Worm (Caenorhabditis elegans) whole organism, L1 larva: ENCODE data around the gene F34H10.3.

Source experiments
- C04F5.9 ChIP-seq: sonication (generic microtip); optimal IDR thresholded peaks from 2 replicates; lab custom pipeline; 2016; ENCODE audit warnings: missing genetic modification characterization, missing compliant biosample characterization
- C16A3.4 ChIP-seq: fragments of 150-350 bp; optimal IDR thresholded peaks from 2 replicates; lab custom pipeline; 2014; ENCODE audit warnings: missing biosample characterization, missing genetic modification characterization
- F16B12.6 ChIP-seq: fragments of 150-350 bp; optimal IDR thresholded peaks from 2 replicates; lab custom pipeline; 2014; ENCODE audit warnings: missing biosample characterization, missing genetic modification characterization
- aha-1 ChIP-seq: fragments of 150-350 bp; optimal IDR thresholded peaks from 2 replicates; lab custom pipeline; 2014; ENCODE audit warnings: missing biosample characterization, missing genetic modification characterization
- blmp-1 ChIP-seq: fragments of 150-350 bp; optimal IDR thresholded peaks from 2 replicates; lab custom pipeline; 2014; ENCODE audit warnings: missing biosample characterization, missing genetic modification characterization
- ces-1 ChIP-seq: fragments of 150-350 bp; optimal IDR thresholded peaks from 2 replicates; lab custom pipeline; 2014; ENCODE audit warnings: missing biosample characterization, missing genetic modification reagents, missing genetic modification characterization
- dpl-1 ChIP-seq, 3 experiments: fragments of 150-350 bp in 2 of 3; sonication (generic microtip) in 1 of 3; optimal IDR thresholded peaks; 2 replicates each; lab custom pipeline; 2014 to 2017; ENCODE audit warnings: missing biosample characterization in 3 of 3, missing genetic modification characterization in 3 of 3, missing genetic modification reagents in 3 of 3
- efl-1 ChIP-seq, 4 experiments: fragments of 150-350 bp; optimal IDR thresholded peaks in 3 of 4; peaks in 1 of 4; 1 replicate in 1 of 4; 2 replicates in 3 of 4; lab custom pipeline; 2014; ENCODE audit warnings: missing biosample characterization in 2 of 4, missing genetic modification characterization in 2 of 4, missing genetic modification reagents in 2 of 4
- efl-3 ChIP-seq: fragments of 200-800 bp; sonication (Bioruptor generic); optimal IDR thresholded peaks from 2 replicates; lab custom pipeline; 2018; ENCODE audit warnings: mild to moderate bottlenecking, missing genetic modification characterization, missing compliant biosample characterization
- egl-13 ChIP-seq: sonication (generic microtip); optimal IDR thresholded peaks from 2 replicates; lab custom pipeline; 2016; ENCODE audit warnings: missing genotype, missing genetic modification reagents, missing genetic modification characterization, missing compliant biosample characterization
- elt-3 ChIP-seq, 6 experiments: fragments of 150-350 bp in 1 of 6; sonication (generic microtip); optimal IDR thresholded peaks; 2 replicates each; lab custom pipeline; 2017 to 2018; ENCODE audit warnings: missing biosample characterization in 6 of 6, missing genetic modification characterization in 6 of 6, inconsistent platforms in 1 of 6
- fkh-10 ChIP-seq: sonication (generic microtip); optimal IDR thresholded peaks from 2 replicates; lab custom pipeline; 2017; ENCODE audit warnings: missing biosample characterization, missing genetic modification reagents, missing genetic modification characterization
- fkh-4 ChIP-seq: sonication (generic microtip); optimal IDR thresholded peaks from 2 replicates; lab custom pipeline; 2016; ENCODE audit warnings: missing compliant biosample characterization, missing genetic modification characterization, borderline replicate concordance
- grh-1 ChIP-seq: fragments of 200-800 bp; sonication (Bioruptor generic); IDR thresholded peaks from 2 replicates; pipeline ENCODE4 v1.3.6; 2022; ENCODE audit warnings: missing genetic modification reagents, missing genetic modification characterization, missing compliant biosample characterization
- hlh-17 ChIP-seq: fragments of 200-800 bp; sonication (Bioruptor generic); optimal IDR thresholded peaks from 2 replicates; lab custom pipeline; 2018; ENCODE audit warnings: missing genetic modification characterization, mild to moderate bottlenecking, missing compliant biosample characterization, moderate library complexity, borderline replicate concordance
- irx-1 ChIP-seq: sonication (generic microtip); optimal IDR thresholded peaks from 2 replicates; lab custom pipeline; 2016; ENCODE audit warnings: missing genetic modification characterization, missing compliant biosample characterization
- isw-1 ChIP-seq: fragments of 200-800 bp; sonication (Bioruptor generic); IDR thresholded peaks from 2 replicates; pipeline ENCODE4 v1.3.6; 2022; ENCODE audit warnings: missing genetic modification characterization, missing compliant biosample characterization
- lin-14 ChIP-seq: fragments of 200-800 bp; sonication (Bioruptor generic); optimal IDR thresholded peaks from 2 replicates; lab custom pipeline; 2018; ENCODE audit warnings: mild to moderate bottlenecking, missing genetic modification characterization, moderate library complexity, missing compliant biosample characterization
- lin-35 ChIP-seq, 2 experiments: fragments of 150-350 bp; optimal IDR thresholded peaks; 2 replicates each; lab custom pipeline; 2014; ENCODE audit warnings: missing biosample characterization in 2 of 2, missing genetic modification characterization in 2 of 2, missing genetic modification reagents in 2 of 2
- lin-39 ChIP-seq: fragments of 150-350 bp; optimal IDR thresholded peaks from 2 replicates; lab custom pipeline; 2014; ENCODE audit warnings: missing biosample characterization, missing genetic modification reagents, missing genetic modification characterization
- lsy-2 ChIP-seq, 2 experiments: fragments of 150-350 bp; optimal IDR thresholded peaks; 2 replicates each; lab custom pipeline; 2014; ENCODE audit warnings: missing biosample characterization in 2 of 2, missing genetic modification characterization in 2 of 2
- mab-9 ChIP-seq: fragments of 200-800 bp; sonication (Bioruptor generic); IDR thresholded peaks from 2 replicates; pipeline ENCODE4 v1.3.6; 2022; ENCODE audit warnings: missing genetic modification reagents, missing genetic modification characterization, missing compliant biosample characterization
- mdl-1 ChIP-seq, 2 experiments: fragments of 150-350 bp; optimal IDR thresholded peaks; 2 replicates each; lab custom pipeline; 2014 to 2017; ENCODE audit warnings: missing biosample characterization in 2 of 2, missing genetic modification characterization in 2 of 2, inconsistent platforms in 1 of 2
- mef-2 ChIP-seq: fragments of 150-350 bp; optimal IDR thresholded peaks from 2 replicates; lab custom pipeline; 2014; ENCODE audit warnings: missing biosample characterization, missing genetic modification characterization
- mep-1 ChIP-seq: fragments of 150-350 bp; optimal IDR thresholded peaks from 2 replicates; lab custom pipeline; 2014; ENCODE audit warnings: missing biosample characterization, missing genetic modification characterization
- nhr-19 ChIP-seq: fragments of 200-800 bp; sonication (Bioruptor generic); conservative IDR thresholded peaks from 2 replicates; pipeline ENCODE4 v1.3.6; 2022; ENCODE audit warnings: missing genetic modification characterization, missing compliant biosample characterization
- nhr-20 ChIP-seq: sonication (generic microtip); optimal IDR thresholded peaks from 2 replicates; lab custom pipeline; 2016; ENCODE audit warnings: mild to moderate bottlenecking, missing genetic modification characterization, missing compliant biosample characterization
- nhr-237 ChIP-seq: fragments of 150-350 bp; optimal IDR thresholded peaks from 2 replicates; lab custom pipeline; 2014; ENCODE audit warnings: missing biosample characterization, missing genetic modification characterization
- nhr-47 ChIP-seq: sonication (generic microtip); optimal IDR thresholded peaks from 2 replicates; lab custom pipeline; 2016; ENCODE audit warnings: mild to moderate bottlenecking, missing genetic modification characterization, moderate library complexity, missing compliant biosample characterization
- nhr-71 ChIP-seq: sonication (generic microtip); optimal IDR thresholded peaks from 2 replicates; lab custom pipeline; 2016; ENCODE audit warnings: mild to moderate bottlenecking, missing genetic modification characterization, moderate library complexity, missing compliant biosample characterization
- nhr-77 ChIP-seq: fragments of 150-350 bp; optimal IDR thresholded peaks from 2 replicates; lab custom pipeline; 2014; ENCODE audit warnings: missing biosample characterization, missing genetic modification characterization
- nhr-85 ChIP-seq: sonication (generic microtip); peaks from one replicate; lab custom pipeline; 2016; ENCODE audit warnings: missing genetic modification characterization, inconsistent platforms, missing compliant biosample characterization
- nhr-90 ChIP-seq: sonication (generic microtip); optimal IDR thresholded peaks from 2 replicates; lab custom pipeline; 2016; ENCODE audit warnings: mild to moderate bottlenecking, missing genetic modification characterization, missing compliant biosample characterization; ENCODE audit not compliant: poor library complexity
- pag-3 ChIP-seq: sonication (generic microtip); optimal IDR thresholded peaks from 2 replicates; lab custom pipeline; 2017; ENCODE audit warnings: missing genetic modification characterization, mild to moderate bottlenecking, missing compliant biosample characterization, antibody characterized with exemption, borderline replicate concordance; ENCODE audit not compliant: insufficient read depth
- pax-3 ChIP-seq: fragments of 200-800 bp; sonication (Bioruptor generic); optimal IDR thresholded peaks from 2 replicates; lab custom pipeline; 2018; ENCODE audit warnings: mild to moderate bottlenecking, missing genetic modification characterization, moderate library complexity, missing compliant biosample characterization
- pqm-1 ChIP-seq: sonication (generic microtip); optimal IDR thresholded peaks from 3 replicates; lab custom pipeline; 2017; ENCODE audit warnings: missing biosample characterization, missing genetic modification characterization
- skn-1 ChIP-seq: fragments of 150-350 bp; optimal IDR thresholded peaks from 2 replicates; lab custom pipeline; 2014; ENCODE audit warnings: missing biosample characterization, missing genetic modification characterization
- snpc-4 ChIP-seq: fragments of 150-350 bp; optimal IDR thresholded peaks from 2 replicates; lab custom pipeline; 2014; ENCODE audit warnings: missing biosample characterization, missing genetic modification characterization
- snu-23 ChIP-seq: sonication (generic microtip); optimal IDR thresholded peaks from 2 replicates; lab custom pipeline; 2016; ENCODE audit warnings: missing genetic modification characterization, missing compliant biosample characterization
- sox-4 ChIP-seq: sonication (generic microtip); optimal IDR thresholded peaks from 2 replicates; lab custom pipeline; 2016; ENCODE audit warnings: missing genetic modification characterization, missing compliant biosample characterization
- swsn-7 ChIP-seq: sonication (generic microtip); optimal IDR thresholded peaks from 2 replicates; lab custom pipeline; 2016; ENCODE audit warnings: missing genetic modification characterization, missing compliant biosample characterization
- tbx-2 ChIP-seq: sonication (generic microtip); optimal IDR thresholded peaks from 2 replicates; lab custom pipeline; 2016; ENCODE audit warnings: missing genetic modification characterization, missing compliant biosample characterization
- unc-130 ChIP-seq: fragments of 150-350 bp; optimal IDR thresholded peaks from 2 replicates; lab custom pipeline; 2017; ENCODE audit warnings: missing biosample characterization, missing genetic modification characterization, inconsistent platforms
- xbp-1 ChIP-seq: sonication (generic microtip); optimal IDR thresholded peaks from 2 replicates; lab custom pipeline; 2016; ENCODE audit warnings: missing genetic modification characterization, missing compliant biosample characterization
- ztf-11 ChIP-seq, 2 experiments: sonication (generic microtip); optimal IDR thresholded peaks; 2 replicates each; lab custom pipeline; 2016 to 2017; ENCODE audit warnings: missing genetic modification characterization in 2 of 2, missing biosample characterization in 1 of 2, missing compliant biosample characterization in 1 of 2
- ztf-4 ChIP-seq: fragments of 150-350 bp; optimal IDR thresholded peaks from 2 replicates; lab custom pipeline; 2014; ENCODE audit warnings: missing biosample characterization, missing genetic modification characterization

The F34H10.3 gene

ce11 chrX:9668554-9668953 is 33.7 kb upstream of the F34H10.3 start, which contains the start of gene T14B1.1 (continued):
- TF ChIP-seq nhr-19 (peak; percentile 16; the same call in 1 of the 2 replicates), lin-14 (peak; percentile 86), F16B12.6 (no peak), mdl-1 (tag; optimal IDR thresholded peaks at IDR 0.05; lab: Kevin White, UChicago) (peak in 1 of 2 experiments; percentile 3), sox-4 (tag; lab: Kevin White, UChicago) (no peak), mab-9 (GFP tag; lab: Robert Waterston, UW) (no peak)

ce11 chrX:9667391-9667790 is 32.6 kb upstream of the F34H10.3 start:
- peak; percentile 76 for TF ChIP-seq nhr-20
- TF ChIP-seq skn-1 (tag; lab: Kevin White, UChicago) = no peak
- TF ChIP-seq lin-14 = peak; percentile 87
- TF ChIP-seq ztf-4 = peak; percentile 6
- peak; percentile 73 for TF ChIP-seq snu-23 (GFP tag; lab: Kevin White, UChicago)
- no peak for TF ChIP-seq nhr-77 (tag; lab: Kevin White, UChicago)
- TF ChIP-seq C16A3.4 (tag; lab: Kevin White, UChicago) = peak; percentile 50
- TF ChIP-seq unc-130 = peak; percentile 2
- no peak for TF ChIP-seq mef-2 (tag; lab: Kevin White, UChicago)
- TF ChIP-seq C04F5.9 (tag; lab: Kevin White, UChicago) = no peak
- peak; percentile 97 for TF ChIP-seq nhr-85 (tag; lab: Kevin White, UChicago)
- TF ChIP-seq nhr-19 = peak; percentile 21; the same call in 1 of the 2 replicates
- no peak for TF ChIP-seq fkh-4
- no peak for TF ChIP-seq ces-1 (GFP tag; lab: Kevin White, UChicago)
- TF ChIP-seq efl-3 (GFP tag; lab: Kevin White, UChicago) = no peak
- peak in 4 of 6 experiments; percentile 1 to 93 (median 36) for TF ChIP-seq elt-3 (tag; optimal IDR thresholded peaks at IDR 0.05; lab: Kevin White, UChicago)
- TF ChIP-seq hlh-17 (GFP tag; lab: Kevin White, UChicago) = no peak
- no peak for TF ChIP-seq aha-1 (tag; lab: Kevin White, UChicago)
- TF ChIP-seq grh-1 = 0 out of 2 replicates have a peak, but pooled peaks have one; percentile 37
- TF ChIP-seq nhr-237 (tag; lab: Kevin White, UChicago) = peak; percentile 47
- TF ChIP-seq pag-3 (tag; lab: Kevin White, UChicago) = peak; percentile 24
- peak; percentile 48 for TF ChIP-seq nhr-90 (tag; lab: Kevin White, UChicago)
- peak in 1 of 2 experiments; percentile 8 for TF ChIP-seq efl-1 (optimal IDR thresholded peaks at IDR 0.05; lab: Kevin White, UChicago)
- peak in 1 of 2 experiments; percentile 31 for TF ChIP-seq efl-1 (GFP tag; optimal IDR thresholded peaks at IDR 0.05 in 1 of 2; lab: Kevin White, UChicago)
- peak in 1 of 2 experiments; percentile 63 for TF ChIP-seq lsy-2 (tag; optimal IDR thresholded peaks at IDR 0.05; lab: Kevin White, UChicago)
- TF ChIP-seq isw-1 (GFP tag; lab: Robert Waterston, UW) = no peak
- peak in 1 of 2 experiments; percentile 38 for TF ChIP-seq lin-35 (GFP tag; optimal IDR thresholded peaks at IDR 0.05; lab: Kevin White, UChicago)
- TF ChIP-seq xbp-1 = peak; percentile 11
- TF ChIP-seq egl-13 (tag; lab: Kevin White, UChicago) = no peak
- TF ChIP-seq nhr-71 (tag; lab: Kevin White, UChicago) = peak; percentile 70
- TF ChIP-seq nhr-47 (tag; lab: Kevin White, UChicago) = peak; percentile 19
- peak in 1 of 2 experiments; percentile 36 for TF ChIP-seq mdl-1 (tag; optimal IDR thresholded peaks at IDR 0.05; lab: Kevin White, UChicago)
- TF ChIP-seq blmp-1 = peak; percentile 95
- TF ChIP-seq swsn-7 (tag; lab: Kevin White, UChicago) = peak; percentile 4
- peak; percentile 57 for TF ChIP-seq mep-1 (tag; lab: Kevin White, UChicago)
- peak; percentile 26 for TF ChIP-seq irx-1

- no peak for TF ChIP-seq pax-3 (tag; lab: Kevin White, UChicago)
- TF ChIP-seq tbx-2 (tag; lab: Kevin White, UChicago) = no peak
- TF ChIP-seq snpc-4 (tag; lab: Kevin White, UChicago) = no peak
- no peak for TF ChIP-seq mef-2 (tag; lab: Kevin White, UChicago)
- TF ChIP-seq irx-1 = no peak
- no peak for TF ChIP-seq fkh-10 (GFP tag; lab: Kevin White, UChicago)
- TF ChIP-seq ztf-11 (tag; optimal IDR thresholded peaks at IDR 0.05; lab: Kevin White, UChicago) = no peak
- TF ChIP-seq pqm-1 (tag; lab: Kevin White, UChicago) = no peak
- TF ChIP-seq efl-3 (GFP tag; lab: Kevin White, UChicago) = no peak
- no peak for TF ChIP-seq dpl-1 (GFP tag; optimal IDR thresholded peaks at IDR 0.05; lab: Kevin White, UChicago)
- TF ChIP-seq nhr-20 = no peak
- no peak for TF ChIP-seq egl-13 (tag; lab: Kevin White, UChicago)
- no peak for TF ChIP-seq lin-39 (tag; lab: Kevin White, UChicago)
These were observed 31.1 kb upstream of the F34H10.3 start for ce11 chrX:9665944-9666343.
